Worm (Caenorhabditis elegans): ENCODE data around the gene ddx-35.

DNA sequence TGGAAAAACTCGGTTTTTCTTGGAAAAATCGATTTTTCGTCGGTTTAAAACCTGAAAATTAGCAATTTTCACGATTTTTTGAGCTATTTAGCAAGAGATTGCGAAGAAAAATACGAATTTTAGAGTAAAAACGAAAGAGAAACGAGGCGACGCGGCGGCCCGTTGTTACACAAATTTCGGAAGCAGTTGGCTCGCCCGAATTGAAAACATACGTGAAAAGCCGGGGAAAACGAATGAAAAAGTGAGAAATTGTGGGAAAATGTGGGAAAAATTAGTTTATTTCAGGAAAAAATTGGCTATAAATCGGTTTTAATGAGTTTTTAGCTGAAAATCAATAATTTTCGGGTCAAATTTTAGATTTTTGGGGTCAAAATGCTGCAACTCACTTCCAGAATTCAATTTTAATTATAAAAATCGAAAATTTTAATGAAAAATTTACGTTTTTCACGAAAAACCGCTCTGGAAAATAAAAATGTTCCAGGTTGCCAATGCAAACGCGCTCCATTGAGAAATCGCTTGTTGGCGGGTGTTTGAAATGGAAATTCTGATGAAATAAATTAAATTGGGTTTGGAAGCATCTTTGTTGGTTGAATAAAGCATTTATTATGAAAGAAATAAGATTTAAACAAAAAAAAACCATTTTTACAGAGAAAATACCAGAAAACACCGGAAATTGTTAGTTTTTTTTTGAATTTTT, 21.3 kb downstream of the ddx-35 start, which contains the start of gene snf-6:
- TF ChIP-seq pes-1 (GFP tag; IDR thresholded peaks at IDR 0.05): no peak
- no peak for TF ChIP-seq hmbx-1 (tag; optimal IDR thresholded peaks at IDR 0.05)
- no peak for TF ChIP-seq hmg-4 (GFP tag; optimal IDR thresholded peaks at IDR 0.05)
- no peak for TF ChIP-seq scrt-1 (GFP tag; IDR thresholded peaks at IDR 0.05)

All from whole organism, early embryonic.